Fruit fly (Drosophila melanogaster) Kc167 (cell line): ENCODE results near the gene CG46467.

Experiments used
- insv ChIP-seq: fragments of >200 bp; optimal IDR thresholded peaks from 3 replicates; lab custom pipeline; 2018; ENCODE audit warnings: missing external identifiers
- psq ChIP-seq: fragments of >200 bp; optimal IDR thresholded peaks from 2 replicates; lab custom pipeline; 2017; ENCODE audit warnings: missing external identifiers

- TF ChIP-seq psq (lab: Kevin White, UChicago) = no peak
- no peak for TF ChIP-seq insv
Measured at dm6 chr3R:9910866-9911265, 36.4 kb downstream of the CG46467 start.
